Worm (Caenorhabditis elegans) whole organism, midembryonic: ENCODE data around the gene C13A10.2.

Source experiments
- T22C8.4 ChIP-seq: fragments of 200-800 bp; sonication (Bioruptor generic); IDR thresholded peaks from 2 replicates; pipeline ENCODE4 v1.3.6; 2022; ENCODE audit warnings: missing genetic modification characterization, missing compliant biosample characterization
- cog-1 ChIP-seq: sonication (generic microtip); optimal IDR thresholded peaks from 2 replicates; lab custom pipeline; 2016; ENCODE audit warnings: missing genetic modification characterization, missing compliant biosample characterization
- flt-1 ChIP-seq: fragments of 200-800 bp; sonication (Bioruptor generic); IDR thresholded peaks from 2 replicates; pipeline ENCODE4 v1.3.6; 2022; ENCODE audit warnings: missing genetic modification characterization, missing compliant biosample characterization
- klf-2 ChIP-seq: fragments of 200-800 bp; sonication (Bioruptor generic); conservative IDR thresholded peaks from 2 replicates; pipeline ENCODE4 v1.3.6; 2022; ENCODE audit warnings: missing genetic modification reagents, missing genetic modification characterization, missing compliant biosample characterization
- med-1 ChIP-seq: sonication (generic microtip); optimal IDR thresholded peaks from 2 replicates; lab custom pipeline; 2017; ENCODE audit warnings: missing genetic modification characterization, mild to moderate bottlenecking, missing compliant biosample characterization, antibody characterized with exemption, missing genetic modification reagents; ENCODE audit not compliant: insufficient read depth
- ref-1 ChIP-seq: fragments of 200-800 bp; sonication (Bioruptor generic); conservative IDR thresholded peaks from 2 replicates; pipeline ENCODE4 v1.3.6; 2022; ENCODE audit warnings: missing genetic modification reagents, missing genetic modification characterization, missing compliant biosample characterization
- tab-1 ChIP-seq: fragments of 200-800 bp; sonication (Bioruptor generic); IDR thresholded peaks from 2 replicates; pipeline ENCODE4 v1.3.6; 2022; ENCODE audit warnings: missing genetic modification characterization, missing compliant biosample characterization
- ztf-23 ChIP-seq: fragments of 200-800 bp; sonication (Bioruptor generic); IDR thresholded peaks from 2 replicates; pipeline ENCODE4 v1.3.6; 2022; ENCODE audit warnings: missing genetic modification reagents, missing genetic modification characterization, missing compliant biosample characterization
- ztf-29 ChIP-seq: fragments of 200-800 bp; sonication (Bioruptor generic); IDR thresholded peaks from 2 replicates; pipeline ENCODE4 v1.3.6; 2022; ENCODE audit warnings: missing genetic modification reagents, missing genetic modification characterization, missing compliant biosample characterization

C13A10.2 gene

ce11 chrII:1357905-1358304 is at the start of gene C13A10.2:
C13A10.2 (minus strand) TSS chrII:1358005.
- TF ChIP-seq cog-1 (tag; lab: Kevin White, UChicago) = no peak
- TF ChIP-seq T22C8.4 = no peak
- no peak for TF ChIP-seq klf-2 (GFP tag; lab: Robert Waterston, UW)
- no peak for TF ChIP-seq ref-1 (GFP tag; lab: Robert Waterston, UW)
- no peak for TF ChIP-seq ztf-29 (GFP tag; lab: Robert Waterston, UW)
- TF ChIP-seq flt-1 = no peak
- TF ChIP-seq ztf-23 = no peak
- TF ChIP-seq tab-1 (GFP tag; lab: Robert Waterston, UW) = no peak
- no peak for TF ChIP-seq med-1 (GFP tag; lab: Kevin White, UChicago)

- no peak for TF ChIP-seq T22C8.4
- TF ChIP-seq flt-1 = no peak
- TF ChIP-seq med-1 (GFP tag; lab: Kevin White, UChicago) = no peak
- no peak for TF ChIP-seq ztf-29 (GFP tag; lab: Robert Waterston, UW)
- no peak for TF ChIP-seq tab-1 (GFP tag; lab: Robert Waterston, UW)
- no peak for TF ChIP-seq ref-1 (GFP tag; lab: Robert Waterston, UW)
- no peak for TF ChIP-seq ztf-23
- TF ChIP-seq cog-1 (tag; lab: Kevin White, UChicago) = no peak
- TF ChIP-seq klf-2 (GFP tag; lab: Robert Waterston, UW) = no peak
These were observed 45.3 kb upstream of the C13A10.2 start, which contains the start of the genes Y51H7C.41 and cogc-4 for ce11 chrII:1403056-1403455. Y51H7C.41 (plus strand) TSS chrII:1403321. cogc-4 (plus strand) TSS chrII:1403441.

- no peak for TF ChIP-seq ztf-23
- TF ChIP-seq tab-1 (GFP tag; lab: Robert Waterston, UW) = no peak
- TF ChIP-seq med-1 (GFP tag; lab: Kevin White, UChicago) = no peak
- TF ChIP-seq klf-2 (GFP tag; lab: Robert Waterston, UW) = no peak
- TF ChIP-seq flt-1 = no peak
- TF ChIP-seq T22C8.4 = no peak
- no peak for TF ChIP-seq ref-1 (GFP tag; lab: Robert Waterston, UW)
- TF ChIP-seq cog-1 (tag; lab: Kevin White, UChicago) = no peak
- TF ChIP-seq ztf-29 (GFP tag; lab: Robert Waterston, UW) = no peak
These were observed 44.4 kb upstream of the C13A10.2 start, which contains the start of gene Y51H7C.7 for ce11 chrII:1402167-1402619. Y51H7C.7 (plus strand) TSS chrII:1402569.

- TF ChIP-seq ztf-29 (GFP tag; lab: Robert Waterston, UW) (no peak), flt-1 (no peak), med-1 (GFP tag; lab: Kevin White, UChicago) (no peak), ref-1 (GFP tag; lab: Robert Waterston, UW) (no peak), tab-1 (GFP tag; lab: Robert Waterston, UW) (no peak)
These were observed 43.7 kb upstream of the C13A10.2 start, which contains the start of gene Y51H7C.8 for ce11 chrII:1401474-1401873. Y51H7C.8 (plus strand) TSS chrII:1401774.

ce11 chrII:1400105-1400504 is 42.3 kb upstream of the C13A10.2 start, which contains the start of gene F54D12.1:
F54D12.1 (plus strand) TSS chrII:1400405.
- TF ChIP-seq flt-1 = no peak
- TF ChIP-seq ztf-23 = no peak
- TF ChIP-seq ztf-29 (GFP tag; lab: Robert Waterston, UW) = no peak
- TF ChIP-seq T22C8.4 = no peak
- no peak for TF ChIP-seq med-1 (GFP tag; lab: Kevin White, UChicago)
- no peak for TF ChIP-seq klf-2 (GFP tag; lab: Robert Waterston, UW)
- no peak for TF ChIP-seq tab-1 (GFP tag; lab: Robert Waterston, UW)
- TF ChIP-seq cog-1 (tag; lab: Kevin White, UChicago) = no peak
- no peak for TF ChIP-seq ref-1 (GFP tag; lab: Robert Waterston, UW)

ce11 chrII:1398396-1398795 is 40.6 kb upstream of the C13A10.2 start, which contains the start of gene F54D12.2:
F54D12.2 (plus strand) TSS chrII:1398696.
- no peak for TF ChIP-seq tab-1 (GFP tag; lab: Robert Waterston, UW)
- TF ChIP-seq cog-1 (tag; lab: Kevin White, UChicago) = no peak
- TF ChIP-seq klf-2 (GFP tag; lab: Robert Waterston, UW) = no peak
- TF ChIP-seq med-1 (GFP tag; lab: Kevin White, UChicago) = no peak
- no peak for TF ChIP-seq ref-1 (GFP tag; lab: Robert Waterston, UW)
- no peak for TF ChIP-seq T22C8.4
- TF ChIP-seq flt-1 = no peak
- TF ChIP-seq ztf-23 = no peak

ce11 chrII:1397703-1398102 is 39.9 kb upstream of the C13A10.2 start, which contains the start of gene F54D12.8:
F54D12.8 (minus strand) TSS chrII:1398038.
- no peak for TF ChIP-seq tab-1 (GFP tag; lab: Robert Waterston, UW)
- no peak for TF ChIP-seq cog-1 (tag; lab: Kevin White, UChicago)
- no peak for TF ChIP-seq ztf-23
- no peak for TF ChIP-seq ztf-29 (GFP tag; lab: Robert Waterston, UW)
- TF ChIP-seq med-1 (GFP tag; lab: Kevin White, UChicago) = no peak
- no peak for TF ChIP-seq ref-1 (GFP tag; lab: Robert Waterston, UW)
- no peak for TF ChIP-seq T22C8.4
- no peak for TF ChIP-seq flt-1
- TF ChIP-seq klf-2 (GFP tag; lab: Robert Waterston, UW) = no peak

ce11 chrII:1386478-1386877 is 28.7 kb upstream of the C13A10.2 start, which contains the start of gene aat-7:
aat-7 (plus strand) TSS chrII:1386870.
- no peak for TF ChIP-seq ztf-23
- TF ChIP-seq T22C8.4 = no peak
- no peak for TF ChIP-seq med-1 (GFP tag; lab: Kevin White, UChicago)

- TF ChIP-seq cog-1 (tag; lab: Kevin White, UChicago) (no peak), ref-1 (GFP tag; lab: Robert Waterston, UW) (no peak), flt-1 (no peak), med-1 (GFP tag; lab: Kevin White, UChicago) (no peak), klf-2 (GFP tag; lab: Robert Waterston, UW) (no peak), ztf-23 (no peak), T22C8.4 (no peak), ztf-29 (GFP tag; lab: Robert Waterston, UW) (no peak), tab-1 (GFP tag; lab: Robert Waterston, UW) (no peak)
These were observed 27.5 kb upstream of the C13A10.2 start, which contains the start of gene F54D12.7 for ce11 chrII:1385280-1385679. F54D12.7 (minus strand) TSS chrII:1385380.
